Fruit fly (Drosophila melanogaster): Measurements from ENCODE around the gene rst.

dm6 chrX:3002148-3002547 lies 28.5 kb upstream of the rst start:
- TF ChIP-seq CG12768 (GFP tag; optimal IDR thresholded peaks at IDR 0.05) (no peak), Crg-1 (GFP tag; optimal IDR thresholded peaks at IDR 0.05) (no peak), toe (GFP tag; optimal IDR thresholded peaks at IDR 0.05) (no peak), CG14711 (tag; optimal IDR thresholded peaks at IDR 0.05) (no peak), kay (GFP tag; ENCODE audit: borderline replicate concordance) (no peak), CG11617 (GFP tag; optimal IDR thresholded peaks at IDR 0.05) (no peak), CG33017 (tag; optimal IDR thresholded peaks at IDR 0.05) (no peak), Mnt (GFP tag; optimal IDR thresholded peaks at IDR 0.05) (no peak)
